Worm (Caenorhabditis elegans) whole organism, L4 larva: ENCODE results near the gene dhs-24.

Source experiments
- T20F7.1 ChIP-seq: fragments of 200-800 bp; sonication (Bioruptor generic); optimal IDR thresholded peaks from 2 replicates; lab custom pipeline; 2018; ENCODE audit warnings: mild to moderate bottlenecking, missing genetic modification characterization, missing compliant biosample characterization
- ZK546.5 ChIP-seq, 2 experiments: sonication (generic microtip); optimal IDR thresholded peaks; 2 replicates each; lab custom pipeline; 2017; ENCODE audit warnings: missing biosample characterization in 2 of 2, missing genetic modification characterization in 2 of 2
- aha-1 ChIP-seq: fragments of 150-350 bp; peaks from one replicate; lab custom pipeline; 2014; ENCODE audit warnings: missing biosample characterization, missing genetic modification characterization
- aly-2 ChIP-seq: sonication (generic microtip); optimal IDR thresholded peaks from 2 replicates; lab custom pipeline; 2018; ENCODE audit warnings: missing biosample characterization, missing genetic modification characterization
- ama-1 ChIP-seq: fragments of 150-350 bp; optimal IDR thresholded peaks from 2 replicates; lab custom pipeline; 2014; ENCODE audit warnings: inconsistent platforms, mixed read lengths
- ceh-32 ChIP-seq: sonication (generic microtip); optimal IDR thresholded peaks from 2 replicates; lab custom pipeline; 2016; ENCODE audit warnings: mild to moderate bottlenecking, missing genetic modification characterization, missing compliant biosample characterization; ENCODE audit not compliant: poor library complexity
- ceh-82 ChIP-seq: sonication (generic microtip); optimal IDR thresholded peaks from 2 replicates; lab custom pipeline; 2017; ENCODE audit warnings: missing biosample characterization, missing genetic modification characterization
- nhr-11 ChIP-seq: fragments of 150-350 bp; optimal IDR thresholded peaks from 2 replicates; lab custom pipeline; 2014; ENCODE audit warnings: missing biosample characterization, missing genetic modification characterization
- nhr-41 ChIP-seq: fragments of 200-800 bp; sonication (Bioruptor generic); IDR thresholded peaks from 2 replicates; pipeline ENCODE4 v1.3.6; 2022; ENCODE audit warnings: missing genetic modification reagents, missing genetic modification characterization, missing compliant biosample characterization
- nhr-6 ChIP-seq: fragments of 150-350 bp; optimal IDR thresholded peaks from 2 replicates; lab custom pipeline; 2014; ENCODE audit warnings: missing biosample characterization, missing genetic modification characterization
- nhr-77 ChIP-seq: fragments of 150-350 bp; optimal IDR thresholded peaks from 2 replicates; lab custom pipeline; 2014; ENCODE audit warnings: missing biosample characterization, missing genetic modification characterization
- skn-1 ChIP-seq: fragments of 150-350 bp; optimal IDR thresholded peaks from 2 replicates; lab custom pipeline; 2014; ENCODE audit warnings: missing biosample characterization, missing genetic modification characterization
- snpc-4 ChIP-seq: fragments of 150-350 bp; optimal IDR thresholded peaks from 2 replicates; lab custom pipeline; 2014; ENCODE audit warnings: missing biosample characterization, missing genetic modification characterization
- zag-1 ChIP-seq: fragments of 150-350 bp; optimal IDR thresholded peaks from 2 replicates; lab custom pipeline; 2014; ENCODE audit warnings: missing biosample characterization, missing genetic modification characterization

DNA sequence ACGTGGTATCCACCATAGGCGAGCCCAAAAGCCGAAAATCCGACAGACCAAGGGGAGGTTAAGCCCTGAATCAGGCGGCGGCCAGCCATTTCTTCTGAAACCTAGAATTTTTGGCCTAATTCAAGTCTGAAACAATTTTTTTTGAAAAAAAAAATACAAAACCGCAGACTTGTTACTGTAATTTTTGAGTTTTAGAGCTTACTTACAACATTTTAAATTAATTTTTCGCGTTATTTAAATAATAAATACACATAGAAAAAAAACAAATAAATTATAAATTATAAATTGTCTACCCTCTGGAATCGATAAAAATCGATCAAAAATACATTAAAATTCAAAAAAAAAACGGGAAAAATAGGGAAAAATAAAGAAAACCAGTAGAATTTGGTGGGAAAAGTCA is at the start of gene dhs-24:
- TF ChIP-seq snpc-4 (tag; lab: Kevin White, UChicago) = no peak
- TF ChIP-seq aha-1 (tag; lab: Kevin White, UChicago) = no peak
- TF ChIP-seq ZK546.5 (tag; optimal IDR thresholded peaks at IDR 0.05; lab: Kevin White, UChicago) = no peak
- TF ChIP-seq T20F7.1 (GFP tag; lab: Kevin White, UChicago) = no peak
- TF ChIP-seq ama-1 (lab: Kevin White, UChicago) = peak; percentile 55
- no peak for TF ChIP-seq nhr-11 (tag; lab: Kevin White, UChicago)
- TF ChIP-seq zag-1 = no peak
- TF ChIP-seq ceh-82 = no peak
- no peak for TF ChIP-seq nhr-41 (GFP tag; lab: Robert Waterston, UW)
- TF ChIP-seq aly-2 (tag; lab: Kevin White, UChicago) = no peak
- no peak for TF ChIP-seq ceh-32
- no peak for TF ChIP-seq nhr-77 (tag; lab: Kevin White, UChicago)
- no peak for TF ChIP-seq nhr-6 (tag; lab: Kevin White, UChicago)
- no peak for TF ChIP-seq skn-1 (tag; lab: Kevin White, UChicago)
